Worm (Caenorhabditis elegans) whole organism, L3 larva: ENCODE results near the gene C56C10.7.

ENCODE experiments used
- R02D3.7 ChIP-seq: fragments of 150-350 bp; optimal IDR thresholded peaks from 2 replicates; lab custom pipeline; 2014; ENCODE audit warnings: missing biosample characterization, missing genetic modification characterization
- ZK546.5 ChIP-seq: sonication (generic microtip); optimal IDR thresholded peaks from 2 replicates; lab custom pipeline; 2017; ENCODE audit warnings: missing biosample characterization, missing genetic modification characterization
- ama-1 ChIP-seq: fragments of 150-350 bp; optimal IDR thresholded peaks from 2 replicates; lab custom pipeline; 2018
- ceh-16 ChIP-seq: sonication (generic microtip); optimal IDR thresholded peaks from 2 replicates; lab custom pipeline; 2017; ENCODE audit warnings: missing biosample characterization, missing genetic modification characterization
- daf-12 ChIP-seq: fragments of 150-350 bp; optimal IDR thresholded peaks from 2 replicates; lab custom pipeline; 2014; ENCODE audit warnings: missing biosample characterization, missing genetic modification reagents, missing genetic modification characterization
- egl-27 ChIP-seq: sonication (generic microtip); optimal IDR thresholded peaks from 4 replicates; lab custom pipeline; 2017; ENCODE audit warnings: missing biosample characterization, missing genetic modification reagents, missing genetic modification characterization
- egl-5 ChIP-seq: fragments of 150-350 bp; optimal IDR thresholded peaks from 2 replicates; lab custom pipeline; 2017; ENCODE audit warnings: missing biosample characterization, missing genetic modification reagents, missing genetic modification characterization, inconsistent platforms
- elt-1 ChIP-seq: fragments of 150-350 bp; optimal IDR thresholded peaks from 2 replicates; lab custom pipeline; 2014; ENCODE audit warnings: missing biosample characterization, missing genetic modification characterization
- elt-2 ChIP-seq: sonication (generic microtip); optimal IDR thresholded peaks from 2 replicates; lab custom pipeline; 2016; ENCODE audit warnings: missing genetic modification reagents, mild to moderate bottlenecking, missing genetic modification characterization, missing compliant biosample characterization
- eor-1 ChIP-seq, 2 experiments: fragments of 150-350 bp; optimal IDR thresholded peaks; 2 replicates each; lab custom pipeline; 2014 to 2018; ENCODE audit warnings: missing biosample characterization in 2 of 2, missing genetic modification characterization in 2 of 2
- fkh-10 ChIP-seq: sonication (generic microtip); optimal IDR thresholded peaks from 2 replicates; lab custom pipeline; 2017; ENCODE audit warnings: missing biosample characterization, missing genetic modification reagents, missing genetic modification characterization
- fos-1 ChIP-seq: fragments of 150-350 bp; optimal IDR thresholded peaks from 2 replicates; lab custom pipeline; 2014; ENCODE audit warnings: missing biosample characterization, missing genetic modification characterization
- hmg-11 ChIP-seq: sonication (generic microtip); optimal IDR thresholded peaks from 2 replicates; lab custom pipeline; 2016; ENCODE audit warnings: missing genetic modification characterization, missing compliant biosample characterization
- jun-1 ChIP-seq: fragments of 150-350 bp; optimal IDR thresholded peaks from 2 replicates; lab custom pipeline; 2014; ENCODE audit warnings: missing biosample characterization, missing genetic modification reagents, missing genetic modification characterization
- lin-15B ChIP-seq: fragments of 150-350 bp; optimal IDR thresholded peaks from 2 replicates; lab custom pipeline; 2014; ENCODE audit warnings: missing biosample characterization, missing genetic modification characterization
- lin-39 ChIP-seq: fragments of 150-350 bp; optimal IDR thresholded peaks from 2 replicates; lab custom pipeline; 2018; ENCODE audit warnings: missing biosample characterization, missing genetic modification reagents, missing genetic modification characterization
- lsy-12 ChIP-seq: sonication (generic microtip); optimal IDR thresholded peaks from 2 replicates; lab custom pipeline; 2016; ENCODE audit warnings: mild to moderate bottlenecking, missing genetic modification characterization, missing compliant biosample characterization
- mdl-1 ChIP-seq: fragments of 150-350 bp; optimal IDR thresholded peaks from 2 replicates; lab custom pipeline; 2014; ENCODE audit warnings: missing biosample characterization, missing genetic modification characterization
- nfya-1 ChIP-seq: sonication (generic microtip); optimal IDR thresholded peaks from 2 replicates; lab custom pipeline; 2017; ENCODE audit warnings: missing genetic modification characterization, mild to moderate bottlenecking, missing compliant biosample characterization, antibody characterized with exemption, moderate library complexity; ENCODE audit not compliant: insufficient read depth
- nhr-11 ChIP-seq: fragments of 150-350 bp; optimal IDR thresholded peaks from 2 replicates; lab custom pipeline; 2014; ENCODE audit warnings: missing biosample characterization, missing genetic modification characterization
- nhr-12 ChIP-seq: fragments of 150-350 bp; optimal IDR thresholded peaks from 2 replicates; lab custom pipeline; 2014; ENCODE audit warnings: missing biosample characterization, missing genetic modification characterization
- nhr-23 ChIP-seq: fragments of 150-350 bp; optimal IDR thresholded peaks from 2 replicates; lab custom pipeline; 2014; ENCODE audit warnings: missing biosample characterization, missing genetic modification reagents, missing genetic modification characterization
- nhr-25 ChIP-seq: sonication (generic microtip); optimal IDR thresholded peaks from 2 replicates; lab custom pipeline; 2017; ENCODE audit warnings: missing biosample characterization, missing genetic modification characterization
- nhr-43 ChIP-seq: sonication (generic microtip); optimal IDR thresholded peaks from 2 replicates; lab custom pipeline; 2016; ENCODE audit warnings: mild to moderate bottlenecking, missing genetic modification characterization, missing compliant biosample characterization; ENCODE audit not compliant: poor library complexity, severe bottlenecking
- nhr-67 ChIP-seq: fragments of 150-350 bp; optimal IDR thresholded peaks from 2 replicates; lab custom pipeline; 2014; ENCODE audit warnings: missing biosample characterization, missing genetic modification characterization
- nhr-76 ChIP-seq: fragments of 150-350 bp; sonication (generic microtip); optimal IDR thresholded peaks from 5 replicates; lab custom pipeline; 2014; ENCODE audit warnings: missing biosample characterization, missing genetic modification characterization
- nhr-77 ChIP-seq: fragments of 150-350 bp; optimal IDR thresholded peaks from 2 replicates; lab custom pipeline; 2014; ENCODE audit warnings: missing biosample characterization, missing genetic modification characterization
- pha-4 ChIP-seq: fragments of 150-350 bp; optimal IDR thresholded peaks from 2 replicates; lab custom pipeline; 2014; ENCODE audit warnings: missing biosample characterization, missing genetic modification reagents, missing genetic modification characterization
- pqm-1 ChIP-seq: fragments of 150-350 bp; optimal IDR thresholded peaks from 2 replicates; lab custom pipeline; 2017; ENCODE audit warnings: missing biosample characterization, missing genetic modification characterization, inconsistent platforms
- sea-2 ChIP-seq: fragments of 150-350 bp; sonication (generic microtip); optimal IDR thresholded peaks from 4 replicates; lab custom pipeline; 2014; ENCODE audit warnings: missing biosample characterization, missing genetic modification reagents, missing genetic modification characterization
- snpc-4 ChIP-seq: fragments of 150-350 bp; optimal IDR thresholded peaks from 2 replicates; lab custom pipeline; 2014; ENCODE audit warnings: missing biosample characterization, missing genetic modification characterization
- unc-62 ChIP-seq: fragments of 150-350 bp; sonication (generic microtip); optimal IDR thresholded peaks from 4 replicates; lab custom pipeline; 2014; ENCODE audit warnings: missing biosample characterization, missing genetic modification reagents, missing genetic modification characterization
- ztf-11 ChIP-seq: fragments of 150-350 bp; optimal IDR thresholded peaks from 2 replicates; lab custom pipeline; 2014; ENCODE audit warnings: missing biosample characterization, missing genetic modification characterization

The C56C10.7 gene

ce11 chrII:6608626-6609025, 21.3 kb upstream of the C56C10.7 start:
- TF ChIP-seq jun-1 (tag; lab: Kevin White, UChicago) (no peak), lin-15B (tag; lab: Kevin White, UChicago) (no peak), hmg-11 (tag; lab: Kevin White, UChicago) (no peak), nhr-76 (tag; lab: Kevin White, UChicago) (no peak), eor-1 (tag; optimal IDR thresholded peaks at IDR 0.05; lab: Kevin White, UChicago) (no peak), nhr-77 (tag; lab: Kevin White, UChicago) (no peak), ztf-11 (tag; lab: Kevin White, UChicago) (no peak), elt-1 (tag; lab: Kevin White, UChicago) (no peak), nfya-1 (no peak), daf-12 (tag; lab: Kevin White, UChicago) (no peak), fos-1 (tag; lab: Kevin White, UChicago) (no peak), nhr-23 (tag; lab: Kevin White, UChicago) (no peak), pha-4 (tag; lab: Kevin White, UChicago) (no peak)

DNA sequence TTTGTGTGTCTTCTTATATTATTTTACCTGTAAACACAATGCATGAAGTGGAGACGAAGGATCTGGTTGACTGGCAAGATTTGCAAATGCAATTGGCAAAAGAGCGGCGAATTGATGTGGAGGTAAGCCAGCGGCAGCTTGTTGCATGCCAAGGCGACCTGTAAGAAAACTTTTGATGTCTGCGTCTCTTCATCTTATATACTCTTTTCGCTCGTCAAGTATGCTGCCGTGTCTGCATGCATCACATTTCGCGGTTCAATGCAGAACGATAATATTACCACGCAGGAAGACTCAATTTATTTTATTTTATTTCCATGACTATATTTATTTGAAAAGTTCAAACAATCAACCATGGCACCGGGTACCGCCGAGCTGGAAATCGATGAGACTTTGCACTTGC, 13.6 kb upstream of the C56C10.7 start, which contains the start of gene vps-33.2:
Gene vps-33.2, plus strand, starts transcription at position 244 of the 400 bp plus-strand sequence.
- TF ChIP-seq mdl-1 (tag; lab: Kevin White, UChicago) (no peak), hmg-11 (tag; lab: Kevin White, UChicago) (peak; percentile 80), nhr-23 (tag; lab: Kevin White, UChicago) (peak; percentile 9), nfya-1 (peak; percentile 54), elt-2 (tag; lab: Kevin White, UChicago) (peak; percentile 19), lin-39 (tag; lab: Kevin White, UChicago) (peak; percentile 24), lsy-12 (tag; lab: Kevin White, UChicago) (peak; percentile 33), fkh-10 (no peak), nhr-11 (tag; lab: Kevin White, UChicago) (no peak), nhr-25 (tag; lab: Kevin White, UChicago) (peak; percentile 3)

- TF ChIP-seq unc-62 (GFP tag; lab: Kevin White, UChicago) (no peak), ZK546.5 (tag; lab: Kevin White, UChicago) (no peak), pha-4 (tag; lab: Kevin White, UChicago) (peak; percentile 25), lin-15B (tag; lab: Kevin White, UChicago) (peak; percentile 23), egl-5 (tag; lab: Kevin White, UChicago) (no peak), lin-39 (tag; lab: Kevin White, UChicago) (peak; percentile 66), ama-1 (peak; percentile 6), nfya-1 (peak; percentile 60)
These were observed 10.7 kb upstream of the C56C10.7 start, which contains the start of gene dnj-8 for ce11 chrII:6598050-6598449. dnj-8 (minus strand) TSS chrII:6598080.

DNA sequence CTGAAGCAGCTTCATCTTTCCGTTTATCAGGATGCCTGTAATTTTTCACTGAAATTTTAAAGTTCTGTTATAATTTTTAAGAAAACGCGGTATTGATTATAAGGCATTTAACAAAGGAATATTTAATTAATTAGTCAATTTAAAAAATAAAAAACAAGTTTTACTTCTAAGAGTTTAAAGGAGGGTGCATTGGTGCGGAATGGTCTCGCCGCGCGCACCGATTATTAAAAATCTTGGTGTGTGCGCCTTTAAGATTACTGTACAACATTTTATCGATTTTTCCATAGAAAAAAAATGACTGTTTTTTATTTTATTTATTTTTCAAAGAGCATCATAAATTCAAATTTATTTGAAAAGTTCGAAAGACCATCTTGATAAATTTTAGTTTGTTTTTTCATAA, 10.1 kb upstream of the C56C10.7 start:
- TF ChIP-seq nhr-25 (tag; lab: Kevin White, UChicago): no peak
- TF ChIP-seq pqm-1 (tag; lab: Kevin White, UChicago): no peak
- TF ChIP-seq egl-27: no peak
- TF ChIP-seq eor-1 (tag; optimal IDR thresholded peaks at IDR 0.05; lab: Kevin White, UChicago): no peak
- no peak for TF ChIP-seq fos-1 (tag; lab: Kevin White, UChicago)
- no peak for TF ChIP-seq ztf-11 (tag; lab: Kevin White, UChicago)
- TF ChIP-seq nhr-67 (tag; lab: Kevin White, UChicago): no peak
- no peak for TF ChIP-seq nhr-12 (tag; lab: Kevin White, UChicago)
- TF ChIP-seq mdl-1 (tag; lab: Kevin White, UChicago): no peak
- no peak for TF ChIP-seq ceh-16 (tag; lab: Kevin White, UChicago)
- no peak for TF ChIP-seq pha-4 (tag; lab: Kevin White, UChicago)
- no peak for TF ChIP-seq R02D3.7 (tag; lab: Kevin White, UChicago)
- no peak for TF ChIP-seq snpc-4
- TF ChIP-seq egl-5 (tag; lab: Kevin White, UChicago): no peak
- no peak for TF ChIP-seq fkh-10
- TF ChIP-seq nhr-76 (tag; lab: Kevin White, UChicago): no peak
- TF ChIP-seq nhr-43 (tag; lab: Kevin White, UChicago): no peak
- TF ChIP-seq jun-1 (tag; lab: Kevin White, UChicago): no peak
- no peak for TF ChIP-seq sea-2 (GFP tag; lab: Kevin White, UChicago)

- TF ChIP-seq hmg-11 (tag; lab: Kevin White, UChicago) (no peak), R02D3.7 (tag; lab: Kevin White, UChicago) (no peak), ZK546.5 (tag; lab: Kevin White, UChicago) (no peak), nhr-23 (tag; lab: Kevin White, UChicago) (no peak)
These were observed 6.8 kb upstream of the C56C10.7 start, which contains the start of gene aipr-1 for ce11 chrII:6594151-6594550. aipr-1 (minus strand) TSS chrII:6594251.
